In the genomic region with DNA sequence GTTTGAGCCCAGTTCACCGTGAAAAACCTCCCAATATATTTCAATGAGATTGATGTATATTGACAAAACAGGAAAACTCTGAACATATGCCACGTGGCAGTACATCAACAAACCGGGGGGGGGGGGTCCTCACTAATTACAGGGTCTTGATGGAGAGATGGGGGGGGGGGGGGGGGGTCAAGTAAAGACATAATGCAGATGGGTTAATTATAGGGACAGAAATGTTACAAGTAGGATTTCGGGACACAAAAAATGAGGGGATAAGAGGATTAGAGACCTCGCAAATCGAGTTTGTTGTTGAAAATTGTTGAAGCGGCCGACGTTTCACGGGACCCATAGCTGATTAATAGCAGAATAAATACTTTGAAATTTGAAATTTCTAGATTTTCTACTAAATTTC, we compare ENCODE assay signal across 2 worm cellular contexts.
TF ChIP-seq lines count a peak whose summit lies in the region.

No protein-coding gene starts in this region.

TF ChIP-seq in whole organism, early embryonic, 17 proteins besides CTCF, POLR2A, EP300 and RAD21:
- TF ChIP-seq ceh-36 (tag; optimal IDR thresholded peaks at IDR 0.05; lab: Kevin White, UChicago): peak; percentile 32
- TF ChIP-seq tbx-37 (GFP tag; conservative IDR thresholded peaks at IDR 0.05; lab: Robert Waterston, UW): no peak

TF ChIP-seq in whole organism, mixed stage, embryonic, 35 proteins besides CTCF, POLR2A, EP300 and RAD21:
- TF ChIP-seq ceh-43 (GFP tag; optimal IDR thresholded peaks at IDR 0.05; lab: Kevin White, UChicago): peak; percentile 34
- no peak for TF ChIP-seq unc-62 (GFP tag; optimal IDR thresholded peaks at IDR 0.05; lab: Kevin White, UChicago)
- TF ChIP-seq ces-1 (GFP tag; optimal IDR thresholded peaks at IDR 0.05; lab: Kevin White, UChicago): peak; percentile 10
- TF ChIP-seq M03D4.4 (tag; optimal IDR thresholded peaks at IDR 0.05; lab: Kevin White, UChicago): no peak
- peak; percentile 89 for TF ChIP-seq sptf-1 (tag; optimal IDR thresholded peaks at IDR 0.05; lab: Kevin White, UChicago)
- peak; percentile 74 for TF ChIP-seq mls-2 (tag; optimal IDR thresholded peaks at IDR 0.05; lab: Kevin White, UChicago)
